Worm (Caenorhabditis elegans): ENCODE measurements around the gene col-166.

The col-166 gene

ce11 chrX:6254671-6255031, 25.2 kb upstream of the col-166 start:
- no peak for TF ChIP-seq snpc-4 (tag; optimal IDR thresholded peaks at IDR 0.05)
- peak; percentile 17 for TF ChIP-seq blmp-1 (tag; optimal IDR thresholded peaks at IDR 0.05)

ce11 chrX:6255561-6255960, 24.3 kb upstream of the col-166 start:
- peak; percentile 30 for TF ChIP-seq unc-120 (tag; optimal IDR thresholded peaks at IDR 0.05; ENCODE audit: poor library complexity, severe bottlenecking)
- peak; percentile 81 for TF ChIP-seq cnd-1 (tag; optimal IDR thresholded peaks at IDR 0.05)
- TF ChIP-seq hlh-1 (tag; optimal IDR thresholded peaks at IDR 0.05) = peak; percentile 90
- TF ChIP-seq nhr-2 (tag; optimal IDR thresholded peaks at IDR 0.05) = peak; percentile 84
- peak; percentile 29 for TF ChIP-seq mep-1 (tag; optimal IDR thresholded peaks at IDR 0.05)
- peak; percentile 36 for TF ChIP-seq ceh-39 (tag; optimal IDR thresholded peaks at IDR 0.05)
- peak; percentile 47 for TF ChIP-seq unc-62 (GFP tag; optimal IDR thresholded peaks at IDR 0.05)
- TF ChIP-seq bed-3 (GFP tag; optimal IDR thresholded peaks at IDR 0.05) = no peak
- no peak for TF ChIP-seq ceh-83 (GFP tag; optimal IDR thresholded peaks at IDR 0.05)

ce11 chrX:6256430-6256829, 23.4 kb upstream of the col-166 start:
- TF ChIP-seq unc-39 (tag; optimal IDR thresholded peaks at IDR 0.05) (no peak), nhr-2 (tag; optimal IDR thresholded peaks at IDR 0.05) (no peak), ceh-83 (GFP tag; optimal IDR thresholded peaks at IDR 0.05) (no peak), drap-1 (GFP tag; optimal IDR thresholded peaks at IDR 0.05) (no peak), blmp-1 (tag; optimal IDR thresholded peaks at IDR 0.05) (no peak), ces-1 (GFP tag; optimal IDR thresholded peaks at IDR 0.05) (no peak), mls-2 (tag; optimal IDR thresholded peaks at IDR 0.05) (no peak), flh-1 (GFP tag; optimal IDR thresholded peaks at IDR 0.05) (no peak), ceh-39 (tag; optimal IDR thresholded peaks at IDR 0.05) (no peak), nhr-12 (tag; optimal IDR thresholded peaks at IDR 0.05) (no peak), ztf-11 (tag; optimal IDR thresholded peaks at IDR 0.05) (no peak), cnd-1 (tag; optimal IDR thresholded peaks at IDR 0.05) (no peak), hlh-1 (tag; optimal IDR thresholded peaks at IDR 0.05) (no peak), lin-13 (tag; optimal IDR thresholded peaks at IDR 0.05) (no peak), lin-32 (GFP tag; optimal IDR thresholded peaks at IDR 0.05) (no peak), pha-4 (tag; optimal IDR thresholded peaks at IDR 0.05) (no peak)

- no peak for TF ChIP-seq flh-1 (GFP tag; optimal IDR thresholded peaks at IDR 0.05)
- TF ChIP-seq elt-3 (tag; optimal IDR thresholded peaks at IDR 0.05) = no peak
- no peak for TF ChIP-seq bed-3 (GFP tag; optimal IDR thresholded peaks at IDR 0.05)
- no peak for TF ChIP-seq drap-1 (GFP tag; optimal IDR thresholded peaks at IDR 0.05)
- no peak for TF ChIP-seq nhr-12 (tag; optimal IDR thresholded peaks at IDR 0.05)
- no peak for TF ChIP-seq unc-120 (tag; optimal IDR thresholded peaks at IDR 0.05; ENCODE audit: poor library complexity, severe bottlenecking)
- no peak for TF ChIP-seq sptf-1 (tag; optimal IDR thresholded peaks at IDR 0.05)
- no peak for TF ChIP-seq pha-4 (tag; optimal IDR thresholded peaks at IDR 0.05)
- no peak for TF ChIP-seq zip-8 (tag; optimal IDR thresholded peaks at IDR 0.05)
- no peak for TF ChIP-seq nhr-237 (tag; optimal IDR thresholded peaks at IDR 0.05)
- no peak for TF ChIP-seq tbx-8 (GFP tag; optimal IDR thresholded peaks at IDR 0.05)
- TF ChIP-seq ztf-11 (tag; optimal IDR thresholded peaks at IDR 0.05) = no peak
- TF ChIP-seq mab-5 (tag; optimal IDR thresholded peaks at IDR 0.05) = no peak
- no peak for TF ChIP-seq snpc-4 (tag; optimal IDR thresholded peaks at IDR 0.05)
- no peak for TF ChIP-seq ceh-39 (tag; optimal IDR thresholded peaks at IDR 0.05)
- no peak for TF ChIP-seq ham-2 (GFP tag; optimal IDR thresholded peaks at IDR 0.05)
- no peak for TF ChIP-seq elt-1 (tag; optimal IDR thresholded peaks at IDR 0.05; ENCODE audit: borderline replicate concordance, insufficient read depth)
- no peak for TF ChIP-seq ces-1 (GFP tag; optimal IDR thresholded peaks at IDR 0.05)
- TF ChIP-seq cnd-1 (tag; optimal IDR thresholded peaks at IDR 0.05) = no peak
Measured at ce11 chrX:6256969-6257368, 22.8 kb upstream of the col-166 start.

- no peak for TF ChIP-seq unc-62 (GFP tag; optimal IDR thresholded peaks at IDR 0.05)
- no peak for TF ChIP-seq pha-4 (tag; optimal IDR thresholded peaks at IDR 0.05)
- peak; percentile 42 for TF ChIP-seq nhr-2 (tag; optimal IDR thresholded peaks at IDR 0.05)
- TF ChIP-seq nhr-28 (tag; optimal IDR thresholded peaks at IDR 0.05) = no peak
- TF ChIP-seq bed-3 (GFP tag; optimal IDR thresholded peaks at IDR 0.05) = no peak
- TF ChIP-seq M03D4.4 (tag; optimal IDR thresholded peaks at IDR 0.05) = no peak
- TF ChIP-seq ztf-11 (tag; optimal IDR thresholded peaks at IDR 0.05) = no peak
- no peak for TF ChIP-seq flh-1 (GFP tag; optimal IDR thresholded peaks at IDR 0.05)
- TF ChIP-seq ceh-43 (GFP tag; optimal IDR thresholded peaks at IDR 0.05) = peak; percentile 62
- no peak for TF ChIP-seq nhr-76 (tag; optimal IDR thresholded peaks at IDR 0.05)
- no peak for TF ChIP-seq unc-39 (tag; optimal IDR thresholded peaks at IDR 0.05)
- TF ChIP-seq ces-1 (GFP tag; optimal IDR thresholded peaks at IDR 0.05) = peak; percentile 53
- TF ChIP-seq lsy-2 (tag; optimal IDR thresholded peaks at IDR 0.05) = no peak
- TF ChIP-seq mls-2 (tag; optimal IDR thresholded peaks at IDR 0.05) = no peak
- TF ChIP-seq sptf-1 (tag; optimal IDR thresholded peaks at IDR 0.05) = peak; percentile 12
- no peak for TF ChIP-seq mab-5 (tag; optimal IDR thresholded peaks at IDR 0.05)
- TF ChIP-seq tbx-8 (GFP tag; optimal IDR thresholded peaks at IDR 0.05) = no peak
- peak; percentile 61 for TF ChIP-seq lin-32 (GFP tag; optimal IDR thresholded peaks at IDR 0.05)
- TF ChIP-seq lin-13 (tag; optimal IDR thresholded peaks at IDR 0.05) = no peak
- TF ChIP-seq cnd-1 (tag; optimal IDR thresholded peaks at IDR 0.05) = peak; percentile 67
- TF ChIP-seq nhr-237 (tag; optimal IDR thresholded peaks at IDR 0.05) = no peak
- no peak for TF ChIP-seq snpc-4 (tag; optimal IDR thresholded peaks at IDR 0.05)
Measured at ce11 chrX:6258409-6258808, 21.4 kb upstream of the col-166 start.

Measured in whole organism, mixed stage, embryonic.